Worm (Caenorhabditis elegans) whole organism, L3 larva: ENCODE data around the gene Y39G8B.5.

Source experiments
- R02D3.7 ChIP-seq: fragments of 150-350 bp; optimal IDR thresholded peaks from 2 replicates; lab custom pipeline; 2014; ENCODE audit warnings: missing biosample characterization, missing genetic modification characterization
- ceh-82 ChIP-seq: fragments of 150-350 bp; optimal IDR thresholded peaks from 2 replicates; lab custom pipeline; 2014; ENCODE audit warnings: missing biosample characterization, missing genetic modification characterization
- mml-1 ChIP-seq: fragments of 150-350 bp; sonication (generic microtip); optimal IDR thresholded peaks from 3 replicates; lab custom pipeline; 2014; ENCODE audit warnings: missing biosample characterization, missing genetic modification characterization
- nhr-237 ChIP-seq: fragments of 150-350 bp; optimal IDR thresholded peaks from 2 replicates; lab custom pipeline; 2014; ENCODE audit warnings: missing biosample characterization, missing genetic modification characterization
- pqm-1 ChIP-seq: fragments of 150-350 bp; optimal IDR thresholded peaks from 2 replicates; lab custom pipeline; 2017; ENCODE audit warnings: missing biosample characterization, missing genetic modification characterization, inconsistent platforms
- ztf-11 ChIP-seq: fragments of 150-350 bp; optimal IDR thresholded peaks from 2 replicates; lab custom pipeline; 2014; ENCODE audit warnings: missing biosample characterization, missing genetic modification characterization

DNA sequence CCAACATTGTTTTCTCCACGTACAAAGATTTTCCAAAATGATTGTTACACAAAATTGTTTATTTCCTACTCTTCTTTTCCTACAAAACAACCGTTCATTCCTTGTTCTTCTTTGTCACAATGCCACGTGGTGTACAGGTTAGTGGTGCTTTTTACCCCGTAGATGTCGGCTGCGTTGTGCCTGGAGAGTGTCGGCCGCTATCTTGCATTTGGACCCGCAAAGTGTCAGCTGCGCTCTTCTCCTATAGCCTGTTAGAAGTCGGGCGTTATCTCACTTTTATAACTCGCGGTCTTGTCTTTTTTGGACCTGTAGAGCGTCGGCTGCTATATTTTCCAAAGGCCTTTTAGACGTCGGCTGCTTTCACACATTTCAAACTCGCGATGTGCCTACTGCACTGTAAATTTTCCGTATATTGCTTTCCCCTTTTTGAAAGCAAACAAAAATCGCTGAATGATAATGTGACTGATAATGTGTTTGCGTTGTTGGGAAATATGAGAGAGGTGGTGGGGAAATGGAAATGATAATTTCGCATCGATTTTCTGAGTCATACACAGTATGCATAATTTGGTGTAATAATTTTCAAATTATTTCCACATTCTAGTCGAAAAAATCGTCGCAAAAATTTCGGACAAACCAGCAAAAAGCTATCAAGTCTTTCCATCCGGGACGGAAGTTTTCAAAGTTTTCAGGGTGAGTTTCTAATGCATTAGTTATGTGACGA lies 19.2 kb upstream of the Y39G8B.5 start, which contains the start of gene F01D5.8:
- TF ChIP-seq ztf-11 = no peak
- TF ChIP-seq ceh-82 (tag; lab: Kevin White, UChicago) = no peak
- TF ChIP-seq nhr-237 = no peak
- no peak for TF ChIP-seq pqm-1 (tag; lab: Kevin White, UChicago)
- no peak for TF ChIP-seq R02D3.7 (tag; lab: Kevin White, UChicago)
- TF ChIP-seq mml-1 (tag; lab: Kevin White, UChicago) = no peak
